In the genomic region with DNA sequence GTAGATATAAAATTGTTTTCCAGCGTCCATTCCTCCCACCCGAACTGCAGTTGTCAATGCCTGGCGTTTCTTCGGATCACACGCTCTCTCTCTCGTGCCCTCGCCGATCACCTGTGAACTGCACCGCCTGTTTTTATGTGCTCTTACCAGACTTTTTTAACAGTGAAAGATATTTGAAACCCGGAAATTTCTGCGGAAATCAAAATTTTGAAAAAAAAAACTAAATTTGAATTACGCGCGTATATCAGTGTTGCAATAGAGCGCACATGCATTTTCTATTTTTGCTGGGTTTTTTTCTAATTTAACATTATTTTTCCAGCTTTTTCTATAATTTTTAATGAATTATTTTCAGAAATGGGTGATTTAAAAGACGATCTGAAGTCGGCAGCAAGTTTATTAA, we compare ENCODE assay signal across 3 worm cellular contexts.
TF ChIP-seq lines count a peak whose summit lies in the region.

A gene (plus strand): TSS at position 349 of the 400 bp plus-strand sequence.

TF ChIP-seq in whole organism, L1 larva, 84 proteins besides CTCF, POLR2A, EP300 and RAD21 (continued from another document):
- TF ChIP-seq unc-86 (tag; optimal IDR thresholded peaks at IDR 0.05; lab: Kevin White, UChicago) (peak; percentile 65), skn-1 (tag; optimal IDR thresholded peaks at IDR 0.05; lab: Kevin White, UChicago) (peak; percentile 60), ceh-82 (tag; optimal IDR thresholded peaks at IDR 0.05; lab: Kevin White, UChicago) (peak; percentile 31 to 65 (median 51)), nhr-12 (tag; optimal IDR thresholded peaks at IDR 0.05; lab: Kevin White, UChicago) (no peak), nhr-20 (tag; optimal IDR thresholded peaks at IDR 0.05; lab: Kevin White, UChicago) (peak; percentile 80), lin-15B (tag; optimal IDR thresholded peaks at IDR 0.05; lab: Kevin White, UChicago) (peak; percentile 49), elt-3 (tag; optimal IDR thresholded peaks at IDR 0.05; lab: Kevin White, UChicago) (peak in 2 of 6 experiments; percentile 15 to 55), nhr-90 (tag; optimal IDR thresholded peaks at IDR 0.05; lab: Kevin White, UChicago; ENCODE audit: poor library complexity) (peak; percentile 46), nhr-19 (GFP tag; conservative IDR thresholded peaks at IDR 0.05; lab: Robert Waterston, UW) (peak; percentile 73), F16B12.6 (tag; optimal IDR thresholded peaks at IDR 0.05; lab: Kevin White, UChicago) (peak; percentile 23), dsc-1 (tag; optimal IDR thresholded peaks at IDR 0.05; lab: Kevin White, UChicago) (peak; percentile 75), C16A3.4 (tag; optimal IDR thresholded peaks at IDR 0.05; lab: Kevin White, UChicago) (peak; percentile 60), rnt-1 (tag; optimal IDR thresholded peaks at IDR 0.05; lab: Kevin White, UChicago) (peak; percentile 66), snpc-4 (tag; optimal IDR thresholded peaks at IDR 0.05; lab: Kevin White, UChicago) (peak; percentile 39), irx-1 (tag; optimal IDR thresholded peaks at IDR 0.05; lab: Kevin White, UChicago) (peak; percentile 64), egl-27 (tag; optimal IDR thresholded peaks at IDR 0.05; lab: Kevin White, UChicago) (no peak), snu-23 (GFP tag; optimal IDR thresholded peaks at IDR 0.05; lab: Kevin White, UChicago) (peak; percentile 81), tbx-2 (tag; optimal IDR thresholded peaks at IDR 0.05; lab: Kevin White, UChicago) (peak; percentile 61), mep-1 (tag; optimal IDR thresholded peaks at IDR 0.05; lab: Kevin White, UChicago) (peak; percentile 70), blmp-1 (tag; optimal IDR thresholded peaks at IDR 0.05; lab: Kevin White, UChicago) (peak; percentile 15), ceh-90 (tag; optimal IDR thresholded peaks at IDR 0.05; lab: Kevin White, UChicago) (no peak), ceh-63 (GFP tag; optimal IDR thresholded peaks at IDR 0.05; lab: Kevin White, UChicago) (no peak), nhr-76 (tag; optimal IDR thresholded peaks at IDR 0.05; lab: Kevin White, UChicago) (no peak), elt-2 (tag; optimal IDR thresholded peaks at IDR 0.05; lab: Kevin White, UChicago) (no peak), nhr-84 (tag; optimal IDR thresholded peaks at IDR 0.05; lab: Kevin White, UChicago) (no peak), lin-13 (GFP tag; optimal IDR thresholded peaks at IDR 0.05; lab: Kevin White, UChicago) (peak; percentile 38), pag-3 (tag; optimal IDR thresholded peaks at IDR 0.05; lab: Kevin White, UChicago; ENCODE audit: borderline replicate concordance, insufficient read depth) (peak; percentile 19), nhr-11 (tag; optimal IDR thresholded peaks at IDR 0.05; lab: Kevin White, UChicago) (peak; percentile 31), sox-4 (tag; optimal IDR thresholded peaks at IDR 0.05; lab: Kevin White, UChicago) (no peak), fos-1 (tag; optimal IDR thresholded peaks at IDR 0.05; lab: Kevin White, UChicago) (peak; percentile 33), egl-13 (tag; optimal IDR thresholded peaks at IDR 0.05; lab: Kevin White, UChicago) (no peak), lin-35 (GFP tag; optimal IDR thresholded peaks at IDR 0.05; lab: Kevin White, UChicago) (peak; percentile 97 to 99), efl-1 (optimal IDR thresholded peaks at IDR 0.05; lab: Kevin White, UChicago) (peak; percentile 98 to 99), efl-1 (GFP tag; optimal IDR thresholded peaks at IDR 0.05 in 1 of 2; lab: Kevin White, UChicago) (peak; percentile 98 to 100), mab-9 (GFP tag; IDR thresholded peaks at IDR 0.05; lab: Robert Waterston, UW) (no peak), xbp-1 (tag; optimal IDR thresholded peaks at IDR 0.05; lab: Kevin White, UChicago) (peak; percentile 65), dpl-1 (GFP tag; optimal IDR thresholded peaks at IDR 0.05; lab: Kevin White, UChicago) (peak; percentile 96 to 98 (median 98)), nhr-47 (tag; optimal IDR thresholded peaks at IDR 0.05; lab: Kevin White, UChicago) (peak; percentile 85), pax-3 (tag; optimal IDR thresholded peaks at IDR 0.05; lab: Kevin White, UChicago) (no peak)

TF ChIP-seq in whole organism, L2 larva, 48 proteins besides CTCF, POLR2A, EP300 and RAD21 (continued from another document):
- TF ChIP-seq ZK546.5 (tag; optimal IDR thresholded peaks at IDR 0.05; lab: Kevin White, UChicago) (no peak), skn-1 (tag; optimal IDR thresholded peaks at IDR 0.05; lab: Kevin White, UChicago) (no peak), nhr-23 (tag; optimal IDR thresholded peaks at IDR 0.05; lab: Kevin White, UChicago) (no peak), crh-2 (tag; optimal IDR thresholded peaks at IDR 0.05; lab: Kevin White, UChicago) (peak; percentile 55), ztf-4 (tag; optimal IDR thresholded peaks at IDR 0.05; lab: Kevin White, UChicago) (no peak), alr-1 (tag; optimal IDR thresholded peaks at IDR 0.05; lab: Kevin White, UChicago) (no peak), sma-3 (GFP tag; optimal IDR thresholded peaks at IDR 0.05; lab: Kevin White, UChicago) (peak; percentile 54), egl-27 (tag; optimal IDR thresholded peaks at IDR 0.05; lab: Kevin White, UChicago) (peak; percentile 13)
TF ChIP-seq in whole organism, L2 larva: peak in this region for 12.

TF ChIP-seq in whole organism, L4 larva, 104 proteins besides CTCF, POLR2A, EP300 and RAD21 (continued from another document):
- peak; percentile 6 for TF ChIP-seq rbr-2 (tag; optimal IDR thresholded peaks at IDR 0.05; lab: Kevin White, UChicago)
- peak; percentile 96 for TF ChIP-seq lin-38 (GFP tag; IDR thresholded peaks at IDR 0.05; lab: Robert Waterston, UW)
- TF ChIP-seq unc-62 (GFP tag; optimal IDR thresholded peaks at IDR 0.05 in 1 of 2; lab: Kevin White, UChicago): no peak
- TF ChIP-seq unc-62 (tag; optimal IDR thresholded peaks at IDR 0.05; lab: Kevin White, UChicago): no peak
- TF ChIP-seq nhr-28 (tag; optimal IDR thresholded peaks at IDR 0.05; lab: Kevin White, UChicago): peak; percentile 25
- no peak for TF ChIP-seq Y105C5A.15 (GFP tag; IDR thresholded peaks at IDR 0.05; lab: Robert Waterston, UW)
- TF ChIP-seq hlh-30 (tag; optimal IDR thresholded peaks at IDR 0.05; lab: Kevin White, UChicago; ENCODE audit: insufficient read depth): peak; percentile 36
